Worm (Caenorhabditis elegans): Measurements from ENCODE around the gene txt-9.

Gene txt-9

DNA sequence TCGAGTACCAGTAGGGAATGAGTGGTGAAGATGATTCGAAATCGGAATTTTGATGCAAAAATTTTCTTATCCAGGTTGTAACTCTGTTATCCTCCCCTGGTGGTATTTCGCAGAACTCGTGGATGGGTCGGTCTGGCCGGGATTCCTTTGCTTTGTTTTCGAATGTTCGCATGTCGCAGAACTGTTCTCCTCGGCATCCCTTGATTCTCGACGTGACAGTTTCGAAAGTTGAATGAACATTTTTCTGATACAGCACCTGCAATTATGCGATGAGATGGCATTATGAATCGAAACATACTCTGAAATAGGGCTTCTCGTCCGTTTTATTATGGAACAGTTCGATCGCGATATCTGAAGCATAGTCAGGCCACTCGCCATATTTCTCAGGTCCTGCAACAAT is 29.3 kb upstream of the txt-9 start:
- TF ChIP-seq ZK546.5 (tag; optimal IDR thresholded peaks at IDR 0.05): no peak
- TF ChIP-seq lin-11 (tag; optimal IDR thresholded peaks at IDR 0.05): no peak
- no peak for TF ChIP-seq alr-1 (tag; optimal IDR thresholded peaks at IDR 0.05)
- TF ChIP-seq mab-5 (tag; optimal IDR thresholded peaks at IDR 0.05): no peak
- no peak for TF ChIP-seq zag-1 (tag; optimal IDR thresholded peaks at IDR 0.05)
- TF ChIP-seq gmeb-1 (tag; optimal IDR thresholded peaks at IDR 0.05): no peak
- no peak for TF ChIP-seq sma-9 (GFP tag; optimal IDR thresholded peaks at IDR 0.05)
- no peak for TF ChIP-seq sma-9 (tag; optimal IDR thresholded peaks at IDR 0.05)
- no peak for TF ChIP-seq C34F6.9 (tag; optimal IDR thresholded peaks at IDR 0.05)
- no peak for TF ChIP-seq nhr-25 (tag; optimal IDR thresholded peaks at IDR 0.05)
- no peak for TF ChIP-seq unc-62 (GFP tag; optimal IDR thresholded peaks at IDR 0.05)
- no peak for TF ChIP-seq nhr-10 (tag; optimal IDR thresholded peaks at IDR 0.05)
- TF ChIP-seq blmp-1 (tag; optimal IDR thresholded peaks at IDR 0.05; ENCODE audit: insufficient read depth): no peak
- no peak for TF ChIP-seq elt-3 (tag; optimal IDR thresholded peaks at IDR 0.05)
- TF ChIP-seq unc-55 (GFP tag; optimal IDR thresholded peaks at IDR 0.05): no peak
- TF ChIP-seq ceh-82 (tag; optimal IDR thresholded peaks at IDR 0.05): no peak
- no peak for TF ChIP-seq Y55F3AM.14 (GFP tag; optimal IDR thresholded peaks at IDR 0.05)
- TF ChIP-seq nhr-21 (tag; optimal IDR thresholded peaks at IDR 0.05): no peak
- no peak for TF ChIP-seq nhr-11 (tag; optimal IDR thresholded peaks at IDR 0.05)

- TF ChIP-seq sma-3 (GFP tag; optimal IDR thresholded peaks at IDR 0.05) (peak; percentile 73), nhr-129 (tag; optimal IDR thresholded peaks at IDR 0.05) (peak; percentile 61), nhr-21 (tag; optimal IDR thresholded peaks at IDR 0.05) (peak; percentile 45), snpc-4 (tag; optimal IDR thresholded peaks at IDR 0.05) (peak; percentile 98), dmd-4 (tag; optimal IDR thresholded peaks at IDR 0.05) (no peak), sma-9 (GFP tag; optimal IDR thresholded peaks at IDR 0.05) (peak; percentile 66), sma-9 (tag; optimal IDR thresholded peaks at IDR 0.05) (no peak), gmeb-1 (tag; optimal IDR thresholded peaks at IDR 0.05) (peak; percentile 62), mdl-1 (tag; optimal IDR thresholded peaks at IDR 0.05) (peak in 1 of 2 experiments; percentile 8), crh-2 (tag; optimal IDR thresholded peaks at IDR 0.05) (peak; percentile 68), fos-1 (tag; optimal IDR thresholded peaks at IDR 0.05) (peak; percentile 30), elt-1 (tag; optimal IDR thresholded peaks at IDR 0.05) (no peak), elt-3 (tag; optimal IDR thresholded peaks at IDR 0.05) (no peak), nhr-25 (tag; optimal IDR thresholded peaks at IDR 0.05) (peak; percentile 26), nhr-77 (tag; optimal IDR thresholded peaks at IDR 0.05) (peak; percentile 24), lin-13 (GFP tag; optimal IDR thresholded peaks at IDR 0.05) (peak; percentile 31), lsy-2 (tag; optimal IDR thresholded peaks at IDR 0.05) (peak; percentile 63 to 81), nhr-12 (tag; optimal IDR thresholded peaks at IDR 0.05) (no peak), F13H6.1 (tag; optimal IDR thresholded peaks at IDR 0.05) (peak; percentile 71), C34F6.9 (tag; optimal IDR thresholded peaks at IDR 0.05) (peak; percentile 35), sem-4 (tag; optimal IDR thresholded peaks at IDR 0.05) (peak; percentile 47), lin-11 (tag; optimal IDR thresholded peaks at IDR 0.05) (peak; percentile 44)
Observed at ce11 chrII:5057315-5057714, 28.3 kb upstream of the txt-9 start.

DNA sequence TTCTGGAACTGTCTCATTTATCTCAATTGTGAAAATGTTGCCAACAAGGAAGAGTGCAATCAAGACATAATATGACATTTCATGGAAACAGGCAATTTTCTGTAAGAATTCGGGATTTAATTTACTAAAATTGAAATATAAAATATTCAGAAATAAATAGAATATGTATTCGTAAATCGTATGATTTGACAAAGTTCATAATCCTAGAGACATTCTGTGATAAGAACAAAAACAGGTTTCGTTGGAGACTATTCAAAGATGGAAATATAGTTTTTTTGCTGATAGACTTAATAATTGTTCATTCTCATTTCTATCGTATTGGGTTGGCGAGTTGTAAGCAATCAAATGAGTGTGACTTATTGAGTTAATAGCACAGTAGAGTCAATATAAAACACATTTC is 27.5 kb upstream of the txt-9 start, which contains the start of gene C27A2.12:
TSS of gene C27A2.12 (minus strand) at position 101 of the 400 bp plus-strand sequence.
- TF ChIP-seq ZK546.5 (tag; optimal IDR thresholded peaks at IDR 0.05) (no peak), nhr-23 (tag; optimal IDR thresholded peaks at IDR 0.05) (no peak), ceh-82 (tag; optimal IDR thresholded peaks at IDR 0.05) (no peak), crh-2 (tag; optimal IDR thresholded peaks at IDR 0.05) (no peak), dmd-4 (tag; optimal IDR thresholded peaks at IDR 0.05) (no peak), lin-13 (GFP tag; optimal IDR thresholded peaks at IDR 0.05) (no peak), R02D3.7 (tag; optimal IDR thresholded peaks at IDR 0.05) (no peak), ztf-11 (tag; optimal IDR thresholded peaks at IDR 0.05) (no peak), elt-1 (tag; optimal IDR thresholded peaks at IDR 0.05) (no peak), lsy-2 (tag; optimal IDR thresholded peaks at IDR 0.05) (no peak), nhr-11 (tag; optimal IDR thresholded peaks at IDR 0.05) (no peak), elt-3 (tag; optimal IDR thresholded peaks at IDR 0.05) (no peak), nhr-129 (tag; optimal IDR thresholded peaks at IDR 0.05) (no peak), ceh-16 (tag; optimal IDR thresholded peaks at IDR 0.05) (no peak), mdl-1 (tag; optimal IDR thresholded peaks at IDR 0.05) (no peak)

DNA sequence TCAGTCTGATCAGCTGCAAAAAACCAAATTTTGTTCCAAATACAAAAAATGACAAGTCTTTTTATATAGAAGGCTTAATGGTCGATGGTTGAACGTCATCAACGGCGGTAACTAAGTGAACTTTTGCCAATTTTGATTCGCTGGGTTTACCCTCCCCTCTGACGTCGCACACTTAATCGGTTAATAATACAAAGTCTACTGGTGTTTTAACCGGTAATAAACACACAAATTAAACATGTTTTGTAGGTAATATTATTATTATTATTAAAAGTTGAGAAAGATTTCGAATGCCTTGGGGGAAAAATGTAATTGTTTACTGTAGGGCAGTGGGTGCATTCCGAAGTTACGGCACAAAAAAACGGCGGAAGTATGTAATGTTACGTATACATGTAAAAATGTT is 24.9 kb upstream of the txt-9 start, which contains the start of gene pho-12:
TSS of gene pho-12 (minus strand) at position 101 of the 400 bp plus-strand sequence.
- no peak for TF ChIP-seq nhr-10 (tag; optimal IDR thresholded peaks at IDR 0.05)
- no peak for TF ChIP-seq lin-13 (GFP tag; optimal IDR thresholded peaks at IDR 0.05)
- TF ChIP-seq nhr-237 (tag; optimal IDR thresholded peaks at IDR 0.05): no peak
- no peak for TF ChIP-seq Y55F3AM.14 (GFP tag; optimal IDR thresholded peaks at IDR 0.05)
- TF ChIP-seq ztf-4 (tag; optimal IDR thresholded peaks at IDR 0.05): no peak
- TF ChIP-seq ceh-82 (tag; optimal IDR thresholded peaks at IDR 0.05): no peak
- TF ChIP-seq ceh-16 (tag; optimal IDR thresholded peaks at IDR 0.05): no peak
- TF ChIP-seq mbf-1 (tag; optimal IDR thresholded peaks at IDR 0.05): no peak
- TF ChIP-seq lin-39 (tag; optimal IDR thresholded peaks at IDR 0.05): no peak
- TF ChIP-seq aly-2 (tag; optimal IDR thresholded peaks at IDR 0.05): no peak
